Fruit fly (Drosophila melanogaster): ENCODE measurements around the gene fh.

Gene fh

dm6 chrX:9120828-9121754, 27.8 kb downstream of the fh start (continued):
- TF ChIP-seq CG17186 (GFP tag; optimal IDR thresholded peaks at IDR 0.05): no peak
- TF ChIP-seq CG1602 (GFP tag; optimal IDR thresholded peaks at IDR 0.05): no peak
- no peak for TF ChIP-seq run (tag; optimal IDR thresholded peaks at IDR 0.05)
- no peak for TF ChIP-seq HLHmδ (GFP tag; optimal IDR thresholded peaks at IDR 0.05)
- TF ChIP-seq CG14860 (GFP tag; IDR thresholded peaks at IDR 0.05; ENCODE audit: partially characterized antibody): no peak
- TF ChIP-seq sug (tag; optimal IDR thresholded peaks at IDR 0.05): no peak
- TF ChIP-seq Sox100B (GFP tag; optimal IDR thresholded peaks at IDR 0.05): peak; percentile 26
- TF ChIP-seq Fer1 (GFP tag; optimal IDR thresholded peaks at IDR 0.05): peak; percentile 52
- no peak for TF ChIP-seq Spps (tag; optimal IDR thresholded peaks at IDR 0.05)
- TF ChIP-seq gsb-n (tag; optimal IDR thresholded peaks at IDR 0.05): no peak
- TF ChIP-seq Lpt (GFP tag; optimal IDR thresholded peaks at IDR 0.05): no peak
- TF ChIP-seq CG15073 (GFP tag; optimal IDR thresholded peaks at IDR 0.05): no peak
- TF ChIP-seq CG9215 (GFP tag; IDR thresholded peaks at IDR 0.05): no peak
- TF ChIP-seq Drgx (GFP tag; IDR thresholded peaks at IDR 0.05): peak; percentile 34; the same call in 1 of the 2 replicates
- TF ChIP-seq ken (GFP tag; IDR thresholded peaks at IDR 0.05): peak; percentile 41; the same call in 1 of the 3 replicates
- TF ChIP-seq Lhr (GFP tag; optimal IDR thresholded peaks at IDR 0.05): no peak
- peak; percentile 55 for TF ChIP-seq slbo (GFP tag; IDR thresholded peaks at IDR 0.05)
- TF ChIP-seq pnt (GFP tag; optimal IDR thresholded peaks at IDR 0.05): no peak
- no peak for TF ChIP-seq CG11723 (GFP tag; optimal IDR thresholded peaks at IDR 0.05)
- peak; percentile 45 for TF ChIP-seq CG12391 (tag; optimal IDR thresholded peaks at IDR 0.05)
- no peak for TF ChIP-seq CG7271 (tag; optimal IDR thresholded peaks at IDR 0.05)
- no peak for TF ChIP-seq CkIIα-i1 (GFP tag; IDR thresholded peaks at IDR 0.05)
- no peak for TF ChIP-seq ERR (GFP tag; optimal IDR thresholded peaks at IDR 0.05)
- 0 out of 2 replicates have a peak, but pooled peaks have one; percentile 33 for TF ChIP-seq H2.0 (GFP tag; IDR thresholded peaks at IDR 0.05)
- TF ChIP-seq dm (GFP tag; optimal IDR thresholded peaks at IDR 0.05): no peak
- no peak for TF ChIP-seq luna (GFP tag; optimal IDR thresholded peaks at IDR 0.05)
- no peak for TF ChIP-seq CG17912 (GFP tag; optimal IDR thresholded peaks at IDR 0.05)
- no peak for TF ChIP-seq fru (optimal IDR thresholded peaks at IDR 0.05)
- TF ChIP-seq Deaf1 (tag; optimal IDR thresholded peaks at IDR 0.05): no peak
- no peak for TF ChIP-seq ap (GFP tag; IDR thresholded peaks at IDR 0.05)
- no peak for TF ChIP-seq CG11398 (GFP tag; optimal IDR thresholded peaks at IDR 0.05)
- TF ChIP-seq CG4360 (GFP tag; IDR thresholded peaks at IDR 0.05): no peak
- TF ChIP-seq MESR4 (GFP tag; optimal IDR thresholded peaks at IDR 0.05): no peak
- TF ChIP-seq MTF-1 (GFP tag; optimal IDR thresholded peaks at IDR 0.05; ENCODE audit: borderline replicate concordance): no peak
- TF ChIP-seq CG8290 (GFP tag; optimal IDR thresholded peaks at IDR 0.05): no peak
- TF ChIP-seq CG8290 (tag; optimal IDR thresholded peaks at IDR 0.05): no peak
- TF ChIP-seq Mad (GFP tag; optimal IDR thresholded peaks at IDR 0.05): peak; percentile 12
- no peak for TF ChIP-seq emc (GFP tag; optimal IDR thresholded peaks at IDR 0.05)
- TF ChIP-seq Xbp1 (GFP tag; optimal IDR thresholded peaks at IDR 0.05): peak; percentile 45
- no peak for TF ChIP-seq Trl (optimal IDR thresholded peaks at IDR 0.05)
- TF ChIP-seq Trl (GFP tag; optimal IDR thresholded peaks at IDR 0.05): no peak
- no peak for TF ChIP-seq CG10565 (GFP tag; optimal IDR thresholded peaks at IDR 0.05)
- no peak for TF ChIP-seq CG32767 (GFP tag; IDR thresholded peaks at IDR 0.05)
- TF ChIP-seq zf30C (GFP tag; optimal IDR thresholded peaks at IDR 0.05): no peak
- no peak for TF ChIP-seq Lim3 (GFP tag; IDR thresholded peaks at IDR 0.05)
- TF ChIP-seq CG13894 (tag; optimal IDR thresholded peaks at IDR 0.05): no peak
- no peak for TF ChIP-seq nom (GFP tag; optimal IDR thresholded peaks at IDR 0.05)
- TF ChIP-seq CG18764 (GFP tag; optimal IDR thresholded peaks at IDR 0.05): no peak
- TF ChIP-seq grau (tag; optimal IDR thresholded peaks at IDR 0.05): peak; percentile 56
- peak; percentile 1 for TF ChIP-seq trem (tag; optimal IDR thresholded peaks at IDR 0.05)
- no peak for TF ChIP-seq CG4328 (GFP tag; optimal IDR thresholded peaks at IDR 0.05)
